Fruit fly (Drosophila melanogaster) whole organism, embryonic: Measurements from ENCODE around the gene Hsp70Ab.

ENCODE experiments used
- BEAF-32 ChIP-seq: fragments of 200-800 bp; sonication (Bioruptor generic); optimal IDR thresholded peaks from 3 replicates; lab custom pipeline; 2017; ENCODE audit warnings: missing biosample characterization, missing genetic modification characterization, mild to moderate bottlenecking, moderate library complexity, missing genetic modification reagents
- Bgb ChIP-seq: fragments of 200-800 bp; sonication (Bioruptor generic); IDR thresholded peaks from 2 replicates; pipeline ENCODE4 v1.3.6; 2022; ENCODE audit warnings: missing biosample characterization, missing genetic modification characterization; ENCODE audit not compliant: partially characterized antibody
- BtbVII ChIP-seq: fragments of 200-800 bp; sonication (Bioruptor generic); optimal IDR thresholded peaks from 3 replicates; lab custom pipeline; 2017; ENCODE audit warnings: missing biosample characterization, mild to moderate bottlenecking, missing genetic modification characterization
- C15 ChIP-seq: fragments of 200-800 bp; sonication (Bioruptor generic); IDR thresholded peaks from 3 replicates; pipeline ENCODE4 v1.3.6; 2022; ENCODE audit warnings: missing biosample characterization, missing genetic modification characterization
- CG10543 ChIP-seq: fragments of 200-800 bp; sonication (Bioruptor generic); optimal IDR thresholded peaks from 3 replicates; lab custom pipeline; 2017; ENCODE audit warnings: missing biosample characterization, mild to moderate bottlenecking, missing genetic modification characterization, moderate library complexity
- CG11085 ChIP-seq: fragments of 200-800 bp; sonication (Bioruptor generic); IDR thresholded peaks from 2 replicates; pipeline ENCODE4 v1.3.6; 2022; ENCODE audit warnings: missing biosample characterization, missing genetic modification characterization
- CG11723 ChIP-seq: fragments of 200-800 bp; sonication (Bioruptor generic); optimal IDR thresholded peaks from 2 replicates; lab custom pipeline; 2017; ENCODE audit warnings: missing biosample characterization, mild to moderate bottlenecking, missing genetic modification characterization
- CG12155 ChIP-seq: fragments of 200-800 bp; sonication (Bioruptor generic); optimal IDR thresholded peaks from 3 replicates; lab custom pipeline; 2016; ENCODE audit warnings: missing biosample characterization, missing genetic modification characterization
- CG14050 ChIP-seq: fragments of 200-800 bp; sonication (Bioruptor generic); IDR thresholded peaks from 3 replicates; pipeline ENCODE4 v1.3.6; 2022; ENCODE audit warnings: missing biosample characterization, missing genetic modification characterization
- CG14441 ChIP-seq: fragments of 200-800 bp; sonication (Bioruptor generic); IDR thresholded peaks from 2 replicates; pipeline ENCODE4 v1.3.6; 2022; ENCODE audit warnings: missing biosample characterization, missing genetic modification characterization
- CG14860 ChIP-seq: fragments of 200-800 bp; sonication (Bioruptor generic); IDR thresholded peaks from 3 replicates; pipeline ENCODE4 v1.3.6; 2022; ENCODE audit warnings: missing biosample characterization, missing genetic modification characterization; ENCODE audit not compliant: partially characterized antibody
- CG15601 ChIP-seq: fragments of 200-800 bp; sonication (Bioruptor generic); optimal IDR thresholded peaks from 3 replicates; lab custom pipeline; 2019; ENCODE audit warnings: missing biosample characterization, mild to moderate bottlenecking, missing genetic modification characterization, moderate library complexity
- CG17361 ChIP-seq: fragments of 200-800 bp; sonication (Bioruptor generic); IDR thresholded peaks from 3 replicates; pipeline ENCODE4 v1.3.6; 2022; ENCODE audit warnings: missing biosample characterization, missing genetic modification characterization
- CG1832 ChIP-seq: fragments of 200-800 bp; sonication (Bioruptor generic); optimal IDR thresholded peaks from 2 replicates; lab custom pipeline; 2017; ENCODE audit warnings: missing biosample characterization, mild to moderate bottlenecking, missing genetic modification characterization, inconsistent platforms
- CG2875 ChIP-seq: fragments of 200-800 bp; sonication (Bioruptor generic); optimal IDR thresholded peaks from 2 replicates; lab custom pipeline; 2017; ENCODE audit warnings: missing biosample characterization, mild to moderate bottlenecking, missing genetic modification characterization, missing genetic modification reagents
- CG30020 ChIP-seq: fragments of 200-800 bp; optimal IDR thresholded peaks from 2 replicates; lab custom pipeline; 2019; ENCODE audit warnings: missing biosample characterization, mild to moderate bottlenecking, missing genetic modification characterization, moderate library complexity
- CG30403 ChIP-seq: fragments of 200-800 bp; sonication (Bioruptor generic); optimal IDR thresholded peaks from 3 replicates; lab custom pipeline; 2016; ENCODE audit warnings: missing biosample characterization, missing genetic modification characterization
- CG4424 ChIP-seq: fragments of 200-800 bp; sonication (Bioruptor generic); optimal IDR thresholded peaks from 3 replicates; lab custom pipeline; 2016; ENCODE audit warnings: missing biosample characterization, missing genetic modification characterization
- CG4820 ChIP-seq: fragments of 200-800 bp; sonication (Bioruptor generic); optimal IDR thresholded peaks from 3 replicates; lab custom pipeline; 2016; ENCODE audit warnings: missing biosample characterization, missing genetic modification characterization
- CG7839 ChIP-seq: fragments of 200-800 bp; sonication (Bioruptor generic); optimal IDR thresholded peaks from 3 replicates; lab custom pipeline; 2018; ENCODE audit warnings: missing biosample characterization, mild to moderate bottlenecking, missing genetic modification characterization, moderate library complexity
- D19B ChIP-seq: fragments of 200-800 bp; sonication (Bioruptor generic); optimal IDR thresholded peaks from 2 replicates; lab custom pipeline; 2017; ENCODE audit warnings: missing biosample characterization, mild to moderate bottlenecking, missing genetic modification characterization
- E2f1 ChIP-seq: fragments of 200-800 bp; sonication (Bioruptor generic); IDR thresholded peaks from 2 replicates; pipeline ENCODE4 v1.3.6; 2022; ENCODE audit warnings: missing biosample characterization, missing genetic modification characterization
- Gug ChIP-seq: fragments of 200-800 bp; sonication (Bioruptor generic); IDR thresholded peaks from 4 replicates; pipeline ENCODE4 v1.3.6; 2022; ENCODE audit warnings: missing biosample characterization, missing genetic modification characterization
- H2.0 ChIP-seq: fragments of 200-800 bp; sonication (Bioruptor generic); IDR thresholded peaks from 2 replicates; pipeline ENCODE4 v1.3.6; 2022; ENCODE audit warnings: missing biosample characterization, missing genetic modification characterization
- Hmr ChIP-seq: fragments of 200-800 bp; sonication (Bioruptor generic); optimal IDR thresholded peaks from 3 replicates; lab custom pipeline; 2017; ENCODE audit warnings: mild to moderate bottlenecking, missing biosample characterization, missing genetic modification reagents, missing genetic modification characterization
- Hr39 ChIP-seq: fragments of >200 bp; optimal IDR thresholded peaks from 2 replicates; lab custom pipeline; 2017
- Myb ChIP-seq: fragments of 200-800 bp; sonication (Bioruptor generic); optimal IDR thresholded peaks from 2 replicates; lab custom pipeline; 2016; ENCODE audit warnings: missing biosample characterization, missing genetic modification characterization
- Optix ChIP-seq: fragments of 200-800 bp; sonication (Bioruptor generic); IDR thresholded peaks from 3 replicates; pipeline ENCODE4 v1.3.6; 2022; ENCODE audit warnings: missing biosample characterization, missing genetic modification characterization
- Rx ChIP-seq: fragments of 200-800 bp; sonication (Bioruptor generic); IDR thresholded peaks from 2 replicates; pipeline ENCODE4 v1.3.6; 2022; ENCODE audit warnings: missing biosample characterization, missing genetic modification characterization
- Side ChIP-seq: fragments of 200-800 bp; sonication (Bioruptor generic); optimal IDR thresholded peaks from 2 replicates; lab custom pipeline; 2016; ENCODE audit warnings: missing biosample characterization, missing genetic modification characterization
- Sox102F ChIP-seq: fragments of 200-800 bp; sonication (Bioruptor generic); optimal IDR thresholded peaks from 2 replicates; lab custom pipeline; 2018; ENCODE audit warnings: missing biosample characterization, mild to moderate bottlenecking, missing genetic modification characterization, moderate library complexity
- Taf1 ChIP-seq: fragments of 200-800 bp; sonication (Bioruptor generic); IDR thresholded peaks from 2 replicates; pipeline ENCODE4 v1.3.6; 2022; ENCODE audit warnings: missing biosample characterization, missing genetic modification characterization
- amos ChIP-seq: fragments of 200-800 bp; sonication (Bioruptor generic); IDR thresholded peaks from 2 replicates; pipeline ENCODE4 v1.3.6; 2022; ENCODE audit warnings: missing biosample characterization, missing genetic modification characterization; ENCODE audit not compliant: partially characterized antibody
- ap ChIP-seq: fragments of 200-800 bp; sonication (Bioruptor generic); IDR thresholded peaks from 2 replicates; pipeline ENCODE4 v1.3.6; 2022; ENCODE audit warnings: missing biosample characterization, missing genetic modification characterization
- bcd ChIP-seq: fragments of 200-800 bp; sonication (Bioruptor generic); optimal IDR thresholded peaks from 2 replicates; lab custom pipeline; 2017; ENCODE audit warnings: missing biosample characterization, mild to moderate bottlenecking, missing genetic modification characterization
- br ChIP-seq: fragments of >200 bp; optimal IDR thresholded peaks from 2 replicates; lab custom pipeline; 2017
- chinmo ChIP-seq: fragments of 200-800 bp; sonication (Bioruptor generic); IDR thresholded peaks from 4 replicates; pipeline ENCODE4 v1.3.6; 2022; ENCODE audit warnings: missing biosample characterization, missing genetic modification characterization; ENCODE audit not compliant: partially characterized antibody
- dan ChIP-seq: fragments of 200-800 bp; sonication (Bioruptor generic); IDR thresholded peaks from 2 replicates; pipeline ENCODE4 v1.3.6; 2022; ENCODE audit warnings: missing biosample characterization, missing genetic modification characterization
- dm ChIP-seq: fragments of 200-800 bp; sonication (Bioruptor generic); optimal IDR thresholded peaks from 3 replicates; lab custom pipeline; 2016; ENCODE audit warnings: missing biosample characterization, missing genetic modification characterization
- fd3F ChIP-seq: fragments of 200-800 bp; sonication (Bioruptor generic); optimal IDR thresholded peaks from 2 replicates; lab custom pipeline; 2018; ENCODE audit warnings: missing biosample characterization, mild to moderate bottlenecking, missing genetic modification characterization, moderate library complexity
- fru ChIP-seq: fragments of >200 bp; optimal IDR thresholded peaks from 2 replicates; lab custom pipeline; 2017
- fu2 ChIP-seq: fragments of 200-800 bp; sonication (Bioruptor generic); optimal IDR thresholded peaks from 2 replicates; lab custom pipeline; 2016; ENCODE audit warnings: missing biosample characterization, missing genetic modification characterization
- gem ChIP-seq: fragments of 200-800 bp; sonication (Bioruptor generic); optimal IDR thresholded peaks from 2 replicates; lab custom pipeline; 2019; ENCODE audit warnings: missing biosample characterization, mild to moderate bottlenecking, missing genetic modification characterization, moderate library complexity
- grau ChIP-seq: fragments of 200-800 bp; optimal IDR thresholded peaks from 3 replicates; lab custom pipeline; 2019; ENCODE audit warnings: missing biosample characterization, mild to moderate bottlenecking, missing genetic modification characterization, moderate library complexity
- gsb ChIP-seq: fragments of 200-800 bp; sonication (Bioruptor generic); IDR thresholded peaks from 2 replicates; pipeline ENCODE4 v1.3.6; 2022; ENCODE audit warnings: missing biosample characterization, missing genetic modification characterization
- jumu ChIP-seq: fragments of 200-800 bp; sonication (Bioruptor generic); optimal IDR thresholded peaks from 3 replicates; lab custom pipeline; 2016; ENCODE audit warnings: missing biosample characterization, missing genetic modification characterization
- lilli ChIP-seq: fragments of 200-800 bp; sonication (Bioruptor generic); optimal IDR thresholded peaks from 3 replicates; lab custom pipeline; 2016; ENCODE audit warnings: missing biosample characterization, missing genetic modification characterization
- lmd ChIP-seq: fragments of 200-800 bp; sonication (Bioruptor generic); IDR thresholded peaks from 2 replicates; pipeline ENCODE4 v1.3.6; 2022; ENCODE audit warnings: missing biosample characterization, missing genetic modification characterization
- luna ChIP-seq: fragments of 200-800 bp; sonication (Bioruptor generic); optimal IDR thresholded peaks from 2 replicates; lab custom pipeline; 2016; ENCODE audit warnings: missing biosample characterization, missing genetic modification characterization
- odd ChIP-seq: fragments of 200-800 bp; sonication (Bioruptor generic); optimal IDR thresholded peaks from 2 replicates; lab custom pipeline; 2017; ENCODE audit warnings: missing biosample characterization, mild to moderate bottlenecking, missing genetic modification characterization
- p53 ChIP-seq: fragments of 200-800 bp; sonication (Bioruptor generic); optimal IDR thresholded peaks from 2 replicates; lab custom pipeline; 2016; ENCODE audit warnings: missing biosample characterization, missing genetic modification characterization
- pros ChIP-seq: fragments of 200-800 bp; sonication (Bioruptor generic); optimal IDR thresholded peaks from 3 replicates; lab custom pipeline; 2019; ENCODE audit warnings: missing biosample characterization, mild to moderate bottlenecking, missing genetic modification characterization, moderate library complexity
- tio ChIP-seq: fragments of 200-800 bp; sonication (Bioruptor generic); optimal IDR thresholded peaks from 2 replicates; lab custom pipeline; 2017; ENCODE audit warnings: missing biosample characterization, missing genetic modification characterization, inconsistent platforms
- wor ChIP-seq: fragments of 200-800 bp; sonication (Bioruptor generic); IDR thresholded peaks from 2 replicates; pipeline ENCODE4 v1.3.6; 2022; ENCODE audit warnings: missing biosample characterization, missing genetic modification characterization

Gene Hsp70Ab

dm6 chr3R:11969217-11969616 lies 10.9 kb downstream of the Hsp70Ab start:
- TF ChIP-seq CG2875 (GFP tag; lab: Kevin White, UChicago) (no peak), bcd (GFP tag; lab: Kevin White, UChicago) (no peak), jumu (GFP tag; lab: Kevin White, UChicago) (no peak), chinmo (GFP tag; lab: Robert Waterston, UW) (no peak), CG7839 (tag; lab: Kevin White, UChicago) (peak; percentile 32), CG15601 (no peak), gsb (GFP tag; lab: Robert Waterston, UW) (no peak), CG1832 (no peak), luna (no peak), CG14050 (GFP tag; lab: Robert Waterston, UW) (peak; percentile 8; the same call in 1 of the 3 replicates), CG10543 (GFP tag; lab: Kevin White, UChicago) (no peak), CG17361 (GFP tag; lab: Robert Waterston, UW) (no peak), grau (peak; percentile 79), odd (GFP tag; lab: Kevin White, UChicago) (no peak), CG14441 (no peak), H2.0 (no peak), CG4820 (no peak), CG30020 (tag; lab: Kevin White, UChicago) (no peak), wor (GFP tag; lab: Robert Waterston, UW) (no peak), ap (GFP tag; lab: Robert Waterston, UW) (no peak), Hr39 (lab: Kevin White, UChicago) (no peak), CG12155 (GFP tag; lab: Kevin White, UChicago) (no peak), dm (no peak), CG14860 (GFP tag; lab: Robert Waterston, UW) (no peak), Bgb (no peak), CG30403 (GFP tag; lab: Kevin White, UChicago) (peak; percentile 24), BtbVII (GFP tag; lab: Kevin White, UChicago) (no peak), p53 (GFP tag; lab: Kevin White, UChicago) (no peak), gem (tag; lab: Kevin White, UChicago) (peak; percentile 34), Rx (no peak), pros (GFP tag; lab: Kevin White, UChicago) (no peak), C15 (GFP tag; lab: Robert Waterston, UW) (no peak), Optix (GFP tag; lab: Robert Waterston, UW) (no peak), lmd (GFP tag; lab: Robert Waterston, UW) (no peak), Side (no peak), CG11723 (GFP tag; lab: Kevin White, UChicago) (no peak), CG4424 (GFP tag; lab: Kevin White, UChicago) (no peak), tio (GFP tag; lab: Kevin White, UChicago) (peak; percentile 16), fru (no peak), Myb (no peak), Sox102F (GFP tag; lab: Kevin White, UChicago) (peak; percentile 16), amos (GFP tag; lab: Robert Waterston, UW) (no peak), Taf1 (GFP tag; lab: Robert Waterston, UW) (no peak), br (lab: Kevin White, UChicago) (no peak), lilli (GFP tag; lab: Kevin White, UChicago) (peak; percentile 23), fu2 (no peak), Gug (GFP tag; lab: Robert Waterston, UW) (no peak), Hmr (GFP tag; lab: Kevin White, UChicago) (no peak), BEAF-32 (no peak), fd3F (peak; percentile 1), CG11085 (GFP tag; lab: Robert Waterston, UW) (no peak), E2f1 (GFP tag; lab: Robert Waterston, UW) (no peak), dan (no peak), D19B (GFP tag; lab: Kevin White, UChicago) (no peak)
